Worm (Caenorhabditis elegans) whole organism, late embryonic: ENCODE measurements around the gene swt-3.

Experiments used
- C08G9.2 ChIP-seq: sonication (generic microtip); optimal IDR thresholded peaks from 2 replicates; lab custom pipeline; 2016; ENCODE audit warnings: mild to moderate bottlenecking, missing genetic modification characterization, moderate library complexity, missing compliant biosample characterization
- dve-1 ChIP-seq: sonication (generic microtip); optimal IDR thresholded peaks from 2 replicates; lab custom pipeline; 2017; ENCODE audit warnings: antibody characterized with exemption, mild to moderate bottlenecking, missing genetic modification characterization, missing compliant biosample characterization
- fkh-10 ChIP-seq: fragments of 150-350 bp; optimal IDR thresholded peaks from 2 replicates; lab custom pipeline; 2014; ENCODE audit warnings: missing biosample characterization, missing genetic modification reagents, missing genetic modification characterization
- hlh-30 ChIP-seq: sonication (generic microtip); optimal IDR thresholded peaks from 2 replicates; lab custom pipeline; 2017; ENCODE audit warnings: antibody characterized with exemption, missing genetic modification characterization, missing compliant biosample characterization; ENCODE audit not compliant: insufficient read depth
- unc-86 ChIP-seq: sonication (generic microtip); optimal IDR thresholded peaks from 2 replicates; lab custom pipeline; 2016; ENCODE audit warnings: missing genetic modification characterization, missing compliant biosample characterization

DNA sequence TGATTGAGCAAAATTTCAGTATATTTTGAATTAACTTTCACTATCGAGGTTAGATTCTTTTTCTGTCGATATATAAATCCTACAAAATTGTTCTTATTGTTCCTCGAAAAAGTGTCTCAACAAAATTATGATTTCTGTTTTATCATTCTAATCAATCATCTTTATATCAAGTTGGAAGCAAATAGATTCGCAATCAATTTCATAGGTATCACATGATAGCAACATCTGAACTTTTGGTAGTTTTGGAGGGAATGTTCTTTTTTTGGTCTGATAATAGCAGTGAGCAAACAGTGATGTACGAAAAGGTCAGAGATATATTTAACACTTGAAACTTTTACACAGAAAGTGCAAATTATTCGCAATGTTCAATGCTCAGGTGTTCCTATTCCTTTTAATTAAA is 30.3 kb upstream of the swt-3 start:
- TF ChIP-seq C08G9.2 (tag; lab: Kevin White, UChicago) (no peak), unc-86 (tag; lab: Kevin White, UChicago) (no peak), dve-1 (tag; lab: Kevin White, UChicago) (no peak), hlh-30 (tag; lab: Kevin White, UChicago) (no peak), fkh-10 (GFP tag; lab: Kevin White, UChicago) (no peak)
